Worm (Caenorhabditis elegans) whole organism, midembryonic: ENCODE results near the gene K09C4.7.

Source experiments
- T22C8.4 ChIP-seq: fragments of 200-800 bp; sonication (Bioruptor generic); IDR thresholded peaks from 2 replicates; pipeline ENCODE4 v1.3.6; 2022; ENCODE audit warnings: missing genetic modification characterization, missing compliant biosample characterization
- cog-1 ChIP-seq: sonication (generic microtip); optimal IDR thresholded peaks from 2 replicates; lab custom pipeline; 2016; ENCODE audit warnings: missing genetic modification characterization, missing compliant biosample characterization
- flt-1 ChIP-seq: fragments of 200-800 bp; sonication (Bioruptor generic); IDR thresholded peaks from 2 replicates; pipeline ENCODE4 v1.3.6; 2022; ENCODE audit warnings: missing genetic modification characterization, missing compliant biosample characterization
- klf-2 ChIP-seq: fragments of 200-800 bp; sonication (Bioruptor generic); conservative IDR thresholded peaks from 2 replicates; pipeline ENCODE4 v1.3.6; 2022; ENCODE audit warnings: missing genetic modification reagents, missing genetic modification characterization, missing compliant biosample characterization
- med-1 ChIP-seq: sonication (generic microtip); optimal IDR thresholded peaks from 2 replicates; lab custom pipeline; 2017; ENCODE audit warnings: missing genetic modification characterization, mild to moderate bottlenecking, missing compliant biosample characterization, antibody characterized with exemption, missing genetic modification reagents; ENCODE audit not compliant: insufficient read depth
- ref-1 ChIP-seq: fragments of 200-800 bp; sonication (Bioruptor generic); conservative IDR thresholded peaks from 2 replicates; pipeline ENCODE4 v1.3.6; 2022; ENCODE audit warnings: missing genetic modification reagents, missing genetic modification characterization, missing compliant biosample characterization
- tab-1 ChIP-seq: fragments of 200-800 bp; sonication (Bioruptor generic); IDR thresholded peaks from 2 replicates; pipeline ENCODE4 v1.3.6; 2022; ENCODE audit warnings: missing genetic modification characterization, missing compliant biosample characterization
- ztf-23 ChIP-seq: fragments of 200-800 bp; sonication (Bioruptor generic); IDR thresholded peaks from 2 replicates; pipeline ENCODE4 v1.3.6; 2022; ENCODE audit warnings: missing genetic modification reagents, missing genetic modification characterization, missing compliant biosample characterization
- ztf-29 ChIP-seq: fragments of 200-800 bp; sonication (Bioruptor generic); IDR thresholded peaks from 2 replicates; pipeline ENCODE4 v1.3.6; 2022; ENCODE audit warnings: missing genetic modification reagents, missing genetic modification characterization, missing compliant biosample characterization

K09C4.7 gene

DNA sequence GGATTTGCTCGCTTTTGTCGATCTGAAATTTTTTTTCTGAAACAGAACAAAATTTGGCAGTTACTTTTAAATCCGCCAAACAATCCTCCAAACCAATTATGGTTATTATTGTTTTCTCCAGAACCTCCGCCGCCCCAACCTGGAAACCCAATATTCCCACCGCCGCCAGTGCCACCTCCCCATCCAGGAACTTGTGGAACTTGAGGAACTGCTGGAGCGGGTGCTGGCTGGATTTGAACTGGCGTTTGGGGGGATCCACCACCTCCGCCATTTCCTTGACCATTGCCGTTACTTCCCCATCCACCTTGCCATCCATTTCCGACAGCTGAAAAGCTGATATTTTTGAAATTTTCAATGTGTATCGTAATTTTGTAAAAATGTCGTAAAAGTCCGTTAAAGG, 24.9 kb upstream of the K09C4.7 start:
- TF ChIP-seq ref-1 (GFP tag; lab: Robert Waterston, UW) (no peak), klf-2 (no peak), ztf-23 (no peak), cog-1 (no peak), ztf-29 (GFP tag; lab: Robert Waterston, UW) (no peak), flt-1 (GFP tag; lab: Robert Waterston, UW) (no peak), tab-1 (GFP tag; lab: Robert Waterston, UW) (no peak), med-1 (GFP tag; lab: Kevin White, UChicago) (no peak), T22C8.4 (GFP tag; lab: Robert Waterston, UW) (no peak)

DNA sequence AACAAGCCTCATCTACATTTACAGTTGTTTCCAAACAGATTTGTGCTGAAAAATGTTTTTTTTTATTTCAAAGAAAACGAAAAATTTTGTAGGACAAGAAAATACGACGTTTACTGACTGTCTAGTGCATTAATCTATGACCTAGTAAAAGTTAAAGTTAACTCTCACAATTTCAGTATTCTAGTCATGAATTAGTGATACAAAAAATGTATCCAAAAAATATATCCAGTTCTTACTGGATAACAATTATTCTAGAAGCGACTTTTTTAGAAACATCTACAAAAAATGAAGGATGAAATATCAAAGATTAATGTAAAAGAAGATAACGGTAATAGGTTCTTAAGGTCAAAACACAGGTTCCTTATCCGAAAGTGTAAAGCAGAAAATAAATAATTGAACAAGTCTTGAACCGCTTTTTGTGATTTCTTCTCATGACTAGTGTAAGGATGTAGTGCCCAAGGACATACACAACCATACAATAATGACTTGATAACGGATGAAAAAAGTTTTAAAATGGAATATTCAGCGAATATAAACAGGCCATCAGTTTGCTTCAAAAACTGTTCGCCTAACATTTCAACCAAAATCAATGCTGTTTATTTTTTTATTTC, 22.1 kb upstream of the K09C4.7 start, which contains the start of gene pqn-37:
Gene pqn-37, minus strand, starts transcription at position 51 of the 611 bp plus-strand sequence.
- TF ChIP-seq cog-1 (no peak), flt-1 (GFP tag; lab: Robert Waterston, UW) (no peak), ref-1 (GFP tag; lab: Robert Waterston, UW) (no peak), tab-1 (GFP tag; lab: Robert Waterston, UW) (no peak), klf-2 (no peak), ztf-29 (GFP tag; lab: Robert Waterston, UW) (no peak), T22C8.4 (GFP tag; lab: Robert Waterston, UW) (no peak), med-1 (GFP tag; lab: Kevin White, UChicago) (no peak), ztf-23 (no peak)

DNA sequence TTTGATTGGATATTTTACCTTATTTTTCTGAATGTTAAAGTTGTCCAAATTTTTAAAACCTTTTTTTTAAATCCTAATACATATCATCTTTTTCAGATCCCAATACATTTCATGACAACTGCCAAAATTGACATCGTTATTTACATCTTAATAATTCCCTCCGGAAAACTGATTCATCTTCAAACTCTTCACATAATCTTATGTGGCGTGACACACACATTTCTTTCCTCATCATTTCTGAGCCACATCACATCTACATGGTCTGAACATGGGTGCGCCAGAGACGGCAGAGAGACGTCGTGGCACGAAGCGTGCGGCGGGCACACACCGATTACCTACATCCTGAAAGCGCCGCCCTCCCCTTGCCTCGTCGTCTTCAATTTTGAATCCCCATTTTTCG, 20.2 kb upstream of the K09C4.7 start, which contains the start of gene tba-9:
Gene tba-9, plus strand, starts transcription at position 301 of the 400 bp plus-strand sequence.
- no peak for TF ChIP-seq flt-1 (GFP tag; lab: Robert Waterston, UW)
- no peak for TF ChIP-seq cog-1

DNA sequence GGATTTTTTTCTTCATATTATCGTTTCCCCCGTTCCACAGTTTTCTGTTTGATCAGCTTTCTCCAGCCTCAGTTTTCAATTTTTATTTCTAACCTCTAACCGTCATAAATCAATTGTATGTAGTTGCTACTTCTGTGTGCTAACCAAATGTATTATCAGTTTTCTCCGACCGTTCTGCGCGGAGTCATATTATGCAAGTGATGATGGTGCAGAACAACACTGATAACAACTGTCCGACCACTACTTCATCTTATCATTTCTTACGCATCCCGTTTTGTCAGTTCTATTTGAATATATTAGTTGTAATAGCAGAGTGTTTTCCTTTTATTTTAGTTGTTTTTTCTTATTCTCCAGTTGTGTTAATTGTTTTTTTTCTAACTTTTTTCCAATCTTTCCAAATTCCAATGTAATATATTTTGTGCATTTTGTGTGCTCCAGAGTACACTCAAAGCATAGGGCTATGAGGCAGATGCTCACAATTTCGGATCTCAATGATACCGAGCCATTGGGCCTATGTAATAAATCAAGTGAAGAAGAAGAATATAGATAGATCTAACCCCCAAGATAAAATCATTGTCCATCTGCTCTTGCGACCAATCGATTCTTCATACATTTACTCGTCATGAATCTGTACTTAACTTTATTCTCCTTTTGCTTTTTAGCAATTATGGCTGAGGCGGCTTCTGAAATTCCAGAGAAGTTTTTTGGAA, 15.7 kb upstream of the K09C4.7 start, which contains the start of gene lbp-3:
Gene lbp-3, plus strand, starts transcription at position 589 of the 710 bp plus-strand sequence.
- TF ChIP-seq klf-2 (no peak), tab-1 (GFP tag; lab: Robert Waterston, UW) (no peak), T22C8.4 (GFP tag; lab: Robert Waterston, UW) (no peak), cog-1 (no peak), ztf-29 (GFP tag; lab: Robert Waterston, UW) (no peak)

DNA sequence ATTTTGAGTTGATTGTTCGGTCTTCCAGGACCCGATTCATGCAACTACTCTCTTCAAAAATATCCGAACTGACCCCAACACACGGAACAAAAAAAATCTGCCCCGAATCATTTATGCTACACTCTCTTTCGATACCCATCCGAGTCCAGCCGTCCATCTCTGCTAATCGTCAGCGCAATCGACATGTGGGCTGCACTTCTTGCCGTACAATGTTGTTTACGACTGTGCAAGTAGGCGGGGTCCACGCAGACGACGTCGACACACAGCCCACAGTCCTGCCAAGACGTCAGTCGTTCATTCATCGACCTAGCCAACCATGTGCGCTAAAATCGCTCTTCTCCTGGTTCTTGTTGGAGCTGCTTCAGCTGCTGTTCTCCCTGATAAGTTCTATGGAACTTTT, 13.8 kb upstream of the K09C4.7 start, which contains the start of gene lbp-1:
Gene lbp-1, plus strand, starts transcription at position 301 of the 400 bp plus-strand sequence.
- TF ChIP-seq flt-1 (GFP tag; lab: Robert Waterston, UW) = 0 out of 2 replicates have a peak, but pooled peaks have one; percentile 7
- no peak for TF ChIP-seq T22C8.4 (GFP tag; lab: Robert Waterston, UW)

ce11 chrX:3260509-3260908, 12.2 kb upstream of the K09C4.7 start, which contains the start of gene lbp-2:
Gene lbp-2 (plus strand): TSS chrX:3260610.
- no peak for TF ChIP-seq ztf-29 (GFP tag; lab: Robert Waterston, UW)
- no peak for TF ChIP-seq med-1 (GFP tag; lab: Kevin White, UChicago)
- no peak for TF ChIP-seq cog-1
- TF ChIP-seq flt-1 (GFP tag; lab: Robert Waterston, UW) = no peak
- TF ChIP-seq tab-1 (GFP tag; lab: Robert Waterston, UW) = no peak
- no peak for TF ChIP-seq klf-2
- TF ChIP-seq ztf-23 = no peak
- no peak for TF ChIP-seq ref-1 (GFP tag; lab: Robert Waterston, UW)
- TF ChIP-seq T22C8.4 (GFP tag; lab: Robert Waterston, UW) = no peak

ce11 chrX:3262600-3262999, 10.1 kb upstream of the K09C4.7 start, which contains the start of gene fbxb-71:
Gene fbxb-71 (plus strand): TSS chrX:3262900.
- no peak for TF ChIP-seq cog-1
- no peak for TF ChIP-seq klf-2
- TF ChIP-seq ztf-29 (GFP tag; lab: Robert Waterston, UW) = no peak
- TF ChIP-seq flt-1 (GFP tag; lab: Robert Waterston, UW) = no peak
- no peak for TF ChIP-seq T22C8.4 (GFP tag; lab: Robert Waterston, UW)
- TF ChIP-seq med-1 (GFP tag; lab: Kevin White, UChicago) = no peak
- no peak for TF ChIP-seq tab-1 (GFP tag; lab: Robert Waterston, UW)
- no peak for TF ChIP-seq ref-1 (GFP tag; lab: Robert Waterston, UW)
- TF ChIP-seq ztf-23 = no peak

ce11 chrX:3270806-3271205, 1.9 kb upstream of the K09C4.7 start, which contains the start of gene sul-1:
Gene sul-1 (minus strand): TSS chrX:3270906.
- TF ChIP-seq tab-1 (GFP tag; lab: Robert Waterston, UW) (no peak), ztf-29 (GFP tag; lab: Robert Waterston, UW) (no peak), T22C8.4 (GFP tag; lab: Robert Waterston, UW) (no peak), cog-1 (no peak), ref-1 (GFP tag; lab: Robert Waterston, UW) (no peak), klf-2 (no peak), flt-1 (GFP tag; lab: Robert Waterston, UW) (no peak), ztf-23 (no peak), med-1 (GFP tag; lab: Kevin White, UChicago) (no peak)

DNA sequence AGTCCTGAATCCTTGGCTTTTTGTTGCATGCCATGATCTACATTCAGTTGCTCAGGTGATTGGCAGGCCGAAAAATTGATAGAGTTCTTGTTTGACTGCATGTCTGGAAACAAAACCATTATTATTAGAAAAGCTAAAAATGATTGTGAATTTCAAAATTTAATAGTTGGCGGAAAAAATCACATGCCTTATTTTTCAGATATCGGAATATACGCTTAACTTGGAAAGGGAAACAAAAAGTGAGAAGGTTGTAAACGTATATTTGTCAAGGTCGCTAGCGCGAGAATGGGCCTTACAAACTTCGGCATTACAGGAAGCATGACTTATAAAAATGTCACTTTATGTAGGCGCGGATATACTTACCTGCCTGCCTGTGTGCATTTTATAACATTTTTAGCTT, 1.0 kb upstream of the K09C4.7 start, which contains the start of gene K09C4.9:
Gene K09C4.9, minus strand, starts transcription at position 101 of the 400 bp plus-strand sequence.
- TF ChIP-seq ref-1 (GFP tag; lab: Robert Waterston, UW) (no peak), ztf-23 (no peak), med-1 (GFP tag; lab: Kevin White, UChicago) (no peak), tab-1 (GFP tag; lab: Robert Waterston, UW) (no peak), flt-1 (GFP tag; lab: Robert Waterston, UW) (no peak), ztf-29 (GFP tag; lab: Robert Waterston, UW) (no peak), klf-2 (no peak), T22C8.4 (GFP tag; lab: Robert Waterston, UW) (no peak), cog-1 (no peak)
